Fruit fly (Drosophila melanogaster) whole organism, wandering third instar larva: ENCODE data around the gene CG42718.

Experiments
- HLH106 ChIP-seq: fragments of 200-800 bp; optimal IDR thresholded peaks from 3 replicates; lab custom pipeline; 2019; ENCODE audit warnings: missing biosample characterization, mild to moderate bottlenecking, missing genetic modification characterization, moderate library complexity
- br ChIP-seq: fragments of 200-800 bp; sonication (Bioruptor generic); optimal IDR thresholded peaks from 2 replicates; lab custom pipeline; 2016; ENCODE audit warnings: missing biosample characterization, missing genetic modification characterization

- TF ChIP-seq br (no peak), HLH106 (tag; lab: Kevin White, UChicago) (no peak)
Observed at dm6 chr3L:16347914-16348313, 26.8 kb upstream of the CG42718 start, which contains the start of gene mRpS34.
